Worm (Caenorhabditis elegans) whole organism, L4 larva: ENCODE results near the gene esyt-2.

ENCODE experiments used
- F10B5.3 ChIP-seq: sonication (generic microtip); optimal IDR thresholded peaks from 2 replicates; lab custom pipeline; 2016; ENCODE audit warnings: mild to moderate bottlenecking, missing genetic modification characterization, missing compliant biosample characterization
- F26F4.8 ChIP-seq: fragments of 200-800 bp; sonication (Bioruptor generic); conservative IDR thresholded peaks from 2 replicates; pipeline ENCODE4 v1.3.6; 2022; ENCODE audit warnings: missing genetic modification characterization, missing compliant biosample characterization
- F37D6.2 ChIP-seq: sonication (generic microtip); optimal IDR thresholded peaks from 2 replicates; lab custom pipeline; 2016; ENCODE audit warnings: mild to moderate bottlenecking, missing genetic modification characterization, missing compliant biosample characterization
- T26A8.4 ChIP-seq: fragments of 200-800 bp; sonication (Bioruptor generic); IDR thresholded peaks from 2 replicates; pipeline ENCODE4 v1.3.6; 2022; ENCODE audit warnings: missing genetic modification characterization, missing compliant biosample characterization
- Y105C5A.15 ChIP-seq: fragments of 200-800 bp; sonication (Bioruptor generic); IDR thresholded peaks from 2 replicates; pipeline ENCODE4 v1.3.6; 2022; ENCODE audit warnings: missing genetic modification characterization, missing compliant biosample characterization
- ZK546.5 ChIP-seq, 2 experiments: sonication (generic microtip); optimal IDR thresholded peaks; 2 replicates each; lab custom pipeline; 2017; ENCODE audit warnings: missing biosample characterization in 2 of 2, missing genetic modification characterization in 2 of 2
- aha-1 ChIP-seq: fragments of 150-350 bp; peaks from one replicate; lab custom pipeline; 2014; ENCODE audit warnings: missing biosample characterization, missing genetic modification characterization
- arid-1 ChIP-seq: fragments of 200-800 bp; sonication (Bioruptor generic); conservative IDR thresholded peaks from 2 replicates; pipeline ENCODE4 v1.3.6; 2022; ENCODE audit warnings: missing genetic modification reagents, missing genetic modification characterization, missing compliant biosample characterization
- ceh-32 ChIP-seq: sonication (generic microtip); optimal IDR thresholded peaks from 2 replicates; lab custom pipeline; 2016; ENCODE audit warnings: mild to moderate bottlenecking, missing genetic modification characterization, missing compliant biosample characterization; ENCODE audit not compliant: poor library complexity
- ces-1 ChIP-seq: fragments of 150-350 bp; sonication (generic microtip); optimal IDR thresholded peaks from 4 replicates; lab custom pipeline; 2014; ENCODE audit warnings: missing biosample characterization, missing genetic modification reagents, missing genetic modification characterization
- cey-2 ChIP-seq: sonication (generic microtip); optimal IDR thresholded peaks from 3 replicates; lab custom pipeline; 2017; ENCODE audit warnings: missing genetic modification characterization, mild to moderate bottlenecking, missing compliant biosample characterization, antibody characterized with exemption, borderline replicate concordance; ENCODE audit not compliant: insufficient read depth
- daf-16 ChIP-seq, 3 experiments: sonication (generic microtip); optimal IDR thresholded peaks; 2 replicates each; lab custom pipeline; 2016 to 2017; ENCODE audit warnings: missing genetic modification characterization in 3 of 3, missing genetic modification reagents in 3 of 3, mild to moderate bottlenecking in 2 of 3, missing compliant biosample characterization in 2 of 3, missing biosample characterization in 1 of 3, moderate library complexity in 1 of 3
- dmd-9 ChIP-seq: fragments of 200-800 bp; sonication (Bioruptor generic); IDR thresholded peaks from 2 replicates; pipeline ENCODE4 v1.3.6; 2022; ENCODE audit warnings: missing genetic modification reagents, missing genetic modification characterization, missing compliant biosample characterization
- dpl-1 ChIP-seq: fragments of 150-350 bp; optimal IDR thresholded peaks from 2 replicates; lab custom pipeline; 2014; ENCODE audit warnings: missing biosample characterization, missing genetic modification reagents, missing genetic modification characterization
- duxl-1 ChIP-seq: sonication (generic microtip); optimal IDR thresholded peaks from 2 replicates; lab custom pipeline; 2016; ENCODE audit warnings: mild to moderate bottlenecking, missing genetic modification characterization, moderate library complexity, missing compliant biosample characterization; ENCODE audit not compliant: poor library complexity
- egl-27 ChIP-seq: sonication (generic microtip); optimal IDR thresholded peaks from 3 replicates; lab custom pipeline; 2017; ENCODE audit warnings: missing biosample characterization, missing genetic modification reagents, missing genetic modification characterization
- hif-1 ChIP-seq, 2 experiments: sonication (generic microtip); optimal IDR thresholded peaks; 2 replicates each; lab custom pipeline; 2016 to 2017; ENCODE audit warnings: missing compliant biosample characterization in 2 of 2, missing genetic modification characterization in 2 of 2, missing genetic modification reagents in 2 of 2, missing genotype in 2 of 2, mild to moderate bottlenecking in 1 of 2
- hlh-11 ChIP-seq: fragments of 200-800 bp; sonication (Bioruptor generic); optimal IDR thresholded peaks from 2 replicates; lab custom pipeline; 2018; ENCODE audit warnings: mild to moderate bottlenecking, missing genetic modification characterization, missing compliant biosample characterization
- jun-1 ChIP-seq: fragments of 150-350 bp; optimal IDR thresholded peaks from 2 replicates; lab custom pipeline; 2014; ENCODE audit warnings: missing biosample characterization, missing genetic modification reagents, missing genetic modification characterization
- lim-7 ChIP-seq: fragments of 200-800 bp; sonication (Bioruptor generic); IDR thresholded peaks from 2 replicates; pipeline ENCODE4 v1.3.6; 2022; ENCODE audit warnings: missing genetic modification characterization, missing compliant biosample characterization
- lin-13 ChIP-seq: fragments of 150-350 bp; optimal IDR thresholded peaks from 2 replicates; lab custom pipeline; 2014; ENCODE audit warnings: missing biosample characterization, missing genetic modification reagents, missing genetic modification characterization
- lin-15B ChIP-seq: fragments of 150-350 bp; sonication (generic microtip); optimal IDR thresholded peaks from 3 replicates; lab custom pipeline; 2014; ENCODE audit warnings: missing biosample characterization, missing genetic modification characterization
- lin-39 ChIP-seq: fragments of 150-350 bp; optimal IDR thresholded peaks from 2 replicates; lab custom pipeline; 2014; ENCODE audit warnings: missing biosample characterization, missing genetic modification reagents, missing genetic modification characterization
- lsy-2 ChIP-seq, 2 experiments: fragments of 150-350 bp in 1 of 2; sonication (generic microtip) in 1 of 2; optimal IDR thresholded peaks; 2 replicates each; lab custom pipeline; 2014 to 2017; ENCODE audit warnings: missing biosample characterization in 2 of 2, missing genetic modification characterization in 2 of 2
- madf-5 ChIP-seq, 2 experiments: fragments of 200-800 bp; sonication (Bioruptor generic); IDR thresholded peaks; 2 replicates each; pipeline ENCODE4 v1.3.6; 2022; ENCODE audit warnings: missing compliant biosample characterization in 2 of 2, missing genetic modification characterization in 2 of 2
- mdl-1 ChIP-seq, 2 experiments: fragments of 150-350 bp in 1 of 2; sonication (generic microtip) in 1 of 2; optimal IDR thresholded peaks; 2 replicates each; lab custom pipeline; 2014 to 2017; ENCODE audit warnings: missing biosample characterization in 2 of 2, missing genetic modification characterization in 2 of 2
- mep-1 ChIP-seq: fragments of 150-350 bp; sonication (generic microtip); optimal IDR thresholded peaks from 3 replicates; lab custom pipeline; 2014; ENCODE audit warnings: missing biosample characterization, missing genetic modification characterization
- mes-2 ChIP-seq: sonication (generic microtip); optimal IDR thresholded peaks from 2 replicates; lab custom pipeline; 2016; ENCODE audit warnings: missing genotype, mild to moderate bottlenecking, missing genetic modification characterization, missing compliant biosample characterization; ENCODE audit not compliant: poor library complexity, severe bottlenecking
- mxl-2 ChIP-seq: fragments of 200-800 bp; sonication (Bioruptor generic); conservative IDR thresholded peaks from 2 replicates; pipeline ENCODE4 v1.3.6; 2022; ENCODE audit warnings: missing genetic modification reagents, missing genetic modification characterization, missing compliant biosample characterization
- mxl-3 ChIP-seq: fragments of 200-800 bp; sonication (Bioruptor generic); optimal IDR thresholded peaks from 2 replicates; lab custom pipeline; 2018; ENCODE audit warnings: mild to moderate bottlenecking, missing genetic modification characterization, missing compliant biosample characterization
- nhr-10 ChIP-seq: fragments of 150-350 bp; optimal IDR thresholded peaks from 2 replicates; lab custom pipeline; 2014; ENCODE audit warnings: missing biosample characterization, missing genetic modification characterization
- nhr-111 ChIP-seq: fragments of 200-800 bp; sonication (Bioruptor generic); optimal IDR thresholded peaks from 2 replicates; lab custom pipeline; 2018; ENCODE audit warnings: mild to moderate bottlenecking, missing genetic modification characterization, missing compliant biosample characterization
- nhr-25 ChIP-seq: sonication (generic microtip); optimal IDR thresholded peaks from 2 replicates; lab custom pipeline; 2017; ENCODE audit warnings: missing genetic modification characterization, mild to moderate bottlenecking, missing compliant biosample characterization, antibody characterized with exemption, moderate library complexity, borderline replicate concordance; ENCODE audit not compliant: insufficient read depth
- nhr-41 ChIP-seq: fragments of 200-800 bp; sonication (Bioruptor generic); IDR thresholded peaks from 2 replicates; pipeline ENCODE4 v1.3.6; 2022; ENCODE audit warnings: missing genetic modification reagents, missing genetic modification characterization, missing compliant biosample characterization
- nhr-42 ChIP-seq: fragments of 200-800 bp; sonication (Bioruptor generic); IDR thresholded peaks from 2 replicates; pipeline ENCODE4 v1.3.6; 2022; ENCODE audit warnings: missing genetic modification characterization, missing compliant biosample characterization
- nhr-6 ChIP-seq: fragments of 150-350 bp; optimal IDR thresholded peaks from 2 replicates; lab custom pipeline; 2014; ENCODE audit warnings: missing biosample characterization, missing genetic modification characterization
- nhr-77 ChIP-seq: fragments of 150-350 bp; optimal IDR thresholded peaks from 2 replicates; lab custom pipeline; 2014; ENCODE audit warnings: missing biosample characterization, missing genetic modification characterization
- pha-4 ChIP-seq, 2 experiments: fragments of 150-350 bp in 1 of 2; fragments of 200-800 bp in 1 of 2; sonication (Bioruptor generic) in 1 of 2; IDR thresholded peaks in 1 of 2; optimal IDR thresholded peaks in 1 of 2; 2 replicates each; pipeline versions ENCODE4 v1.3.6 to Lab custom; 2014 to 2022; ENCODE audit warnings: missing genetic modification characterization in 2 of 2, missing genetic modification reagents in 2 of 2, missing biosample characterization in 1 of 2, missing compliant biosample characterization in 1 of 2
- php-3 ChIP-seq: fragments of 200-800 bp; sonication (Bioruptor generic); IDR thresholded peaks from 2 replicates; pipeline ENCODE4 v1.3.6; 2022; ENCODE audit warnings: missing genetic modification reagents, missing genetic modification characterization, missing compliant biosample characterization
- pqm-1 ChIP-seq: sonication (generic microtip); optimal IDR thresholded peaks from 2 replicates; lab custom pipeline; 2017; ENCODE audit warnings: missing biosample characterization, missing genetic modification characterization
- saeg-2 ChIP-seq: fragments of 200-800 bp; sonication (Bioruptor generic); IDR thresholded peaks from 2 replicates; pipeline ENCODE4 v1.3.6; 2022; ENCODE audit warnings: missing genetic modification reagents, missing genetic modification characterization, missing compliant biosample characterization
- snpc-1.2 ChIP-seq: fragments of 200-800 bp; sonication (Bioruptor generic); IDR thresholded peaks from 2 replicates; pipeline ENCODE4 v1.3.6; 2022; ENCODE audit warnings: missing genetic modification reagents, missing genetic modification characterization, missing compliant biosample characterization
- snpc-4 ChIP-seq: fragments of 150-350 bp; optimal IDR thresholded peaks from 2 replicates; lab custom pipeline; 2014; ENCODE audit warnings: missing biosample characterization, missing genetic modification characterization
- tag-97 ChIP-seq: fragments of 200-800 bp; sonication (Bioruptor generic); IDR thresholded peaks from 2 replicates; pipeline ENCODE4 v1.3.6; 2022; ENCODE audit warnings: missing genetic modification characterization, missing compliant biosample characterization
- unc-62 ChIP-seq, 3 experiments: fragments of 150-350 bp in 1 of 3; sonication (generic microtip); optimal IDR thresholded peaks in 2 of 3; peaks in 1 of 3; 1 replicate in 1 of 3; 2 replicates in 2 of 3; lab custom pipeline; 2014 to 2017; ENCODE audit warnings: missing biosample characterization in 3 of 3, missing genetic modification characterization in 3 of 3, missing genetic modification reagents in 3 of 3, missing genotype in 1 of 3
- vab-7 ChIP-seq: fragments of 200-800 bp; sonication (Bioruptor generic); IDR thresholded peaks from 2 replicates; pipeline ENCODE4 v1.3.6; 2022; ENCODE audit warnings: missing genetic modification reagents, missing genetic modification characterization, missing compliant biosample characterization
- zfp-3 ChIP-seq: fragments of 200-800 bp; sonication (Bioruptor generic); conservative IDR thresholded peaks from 2 replicates; pipeline ENCODE4 v1.3.6; 2022; ENCODE audit warnings: missing genetic modification reagents, missing genetic modification characterization, missing compliant biosample characterization
- zip-11 ChIP-seq: fragments of 200-800 bp; sonication (Bioruptor generic); IDR thresholded peaks from 2 replicates; pipeline ENCODE4 v1.3.6; 2022; ENCODE audit warnings: missing genetic modification characterization, missing compliant biosample characterization
- ztf-11 ChIP-seq: fragments of 150-350 bp; optimal IDR thresholded peaks from 2 replicates; lab custom pipeline; 2014; ENCODE audit warnings: missing biosample characterization, missing genetic modification characterization
- ztf-7 ChIP-seq: fragments of 150-350 bp; optimal IDR thresholded peaks from 2 replicates; lab custom pipeline; 2014; ENCODE audit warnings: missing biosample characterization, missing genetic modification characterization

Gene esyt-2

DNA sequence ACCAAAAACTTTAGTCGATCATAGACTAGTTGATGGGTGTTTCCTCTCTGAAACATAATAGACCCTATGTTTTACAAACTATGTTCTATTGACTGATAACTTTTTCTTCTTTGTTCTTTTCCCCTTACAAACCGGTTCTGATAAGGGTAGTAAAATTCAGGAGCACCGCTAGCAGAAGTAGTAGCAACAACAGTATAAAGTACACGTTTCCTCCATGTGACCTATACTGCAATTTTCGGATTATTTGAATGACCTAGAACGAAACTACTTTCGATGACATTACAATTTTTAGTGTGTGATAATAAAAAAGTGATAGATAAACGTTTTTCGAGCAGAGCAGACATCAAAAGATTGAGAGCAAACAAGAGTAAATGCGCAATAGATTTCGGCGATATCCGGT lies 50.5 kb downstream of the esyt-2 start (continued):
- no peak for TF ChIP-seq vab-7 (GFP tag; lab: Robert Waterston, UW)
- TF ChIP-seq mxl-2 (GFP tag; lab: Robert Waterston, UW) = no peak
- no peak for TF ChIP-seq T26A8.4 (GFP tag; lab: Robert Waterston, UW)
- no peak for TF ChIP-seq ceh-32
- TF ChIP-seq pha-4 (GFP tag; IDR thresholded peaks at IDR 0.05; lab: Robert Waterston, UW) = no peak
- TF ChIP-seq pha-4 (tag; optimal IDR thresholded peaks at IDR 0.05; lab: Kevin White, UChicago) = no peak
- TF ChIP-seq F37D6.2 (tag; lab: Kevin White, UChicago) = no peak
- peak; percentile 82 for TF ChIP-seq php-3 (GFP tag; lab: Robert Waterston, UW)
- TF ChIP-seq nhr-10 (tag; lab: Kevin White, UChicago) = no peak
- TF ChIP-seq aha-1 = no peak
- TF ChIP-seq unc-62 (GFP tag; optimal IDR thresholded peaks at IDR 0.05 in 1 of 2; lab: Kevin White, UChicago) = no peak
- no peak for TF ChIP-seq unc-62 (tag; optimal IDR thresholded peaks at IDR 0.05; lab: Kevin White, UChicago)
- TF ChIP-seq lin-39 (tag; lab: Kevin White, UChicago) = no peak
- no peak for TF ChIP-seq daf-16 (GFP tag; optimal IDR thresholded peaks at IDR 0.05; lab: Kevin White, UChicago)
- TF ChIP-seq daf-16 (tag; optimal IDR thresholded peaks at IDR 0.05; lab: Kevin White, UChicago) = peak; percentile 72
- TF ChIP-seq F10B5.3 (tag; lab: Kevin White, UChicago) = no peak
- no peak for TF ChIP-seq mep-1 (tag; lab: Kevin White, UChicago)
- TF ChIP-seq lin-13 = no peak
- TF ChIP-seq mes-2 = no peak
- TF ChIP-seq nhr-41 (GFP tag; lab: Robert Waterston, UW) = no peak
- no peak for TF ChIP-seq lin-15B (tag; lab: Kevin White, UChicago)
- no peak for TF ChIP-seq egl-27
- TF ChIP-seq dpl-1 = no peak
- peak; percentile 20 for TF ChIP-seq nhr-77 (tag; lab: Kevin White, UChicago)
- TF ChIP-seq nhr-6 (tag; lab: Kevin White, UChicago) = no peak
- TF ChIP-seq Y105C5A.15 (GFP tag; lab: Robert Waterston, UW) = no peak
- no peak for TF ChIP-seq hif-1 (tag; optimal IDR thresholded peaks at IDR 0.05; lab: Kevin White, UChicago)
- TF ChIP-seq ZK546.5 (tag; optimal IDR thresholded peaks at IDR 0.05; lab: Kevin White, UChicago) = no peak
- TF ChIP-seq saeg-2 (GFP tag; lab: Robert Waterston, UW) = no peak
- no peak for TF ChIP-seq lim-7 (GFP tag; lab: Robert Waterston, UW)
- TF ChIP-seq ztf-7 = no peak
- peak in 1 of 2 experiments; percentile 64 for TF ChIP-seq mdl-1 (tag; optimal IDR thresholded peaks at IDR 0.05; lab: Kevin White, UChicago)
- peak; percentile 78 for TF ChIP-seq hlh-11 (tag; lab: Kevin White, UChicago)
- TF ChIP-seq pqm-1 (tag; lab: Kevin White, UChicago) = peak; percentile 67
- no peak for TF ChIP-seq nhr-25 (tag; lab: Kevin White, UChicago)
- TF ChIP-seq dmd-9 (GFP tag; lab: Robert Waterston, UW) = no peak
- no peak for TF ChIP-seq zip-11
- no peak for TF ChIP-seq tag-97 (GFP tag; lab: Robert Waterston, UW)
- TF ChIP-seq F26F4.8 (GFP tag; lab: Robert Waterston, UW) = no peak
- TF ChIP-seq snpc-4 (tag; lab: Kevin White, UChicago) = no peak
- TF ChIP-seq mxl-3 (GFP tag; lab: Kevin White, UChicago) = peak; percentile 4
- TF ChIP-seq snpc-1.2 = no peak
- no peak for TF ChIP-seq jun-1
- TF ChIP-seq madf-5 (GFP tag; IDR thresholded peaks at IDR 0.05; lab: Robert Waterston, UW) = no peak
- TF ChIP-seq cey-2 (tag; lab: Kevin White, UChicago) = no peak
- no peak for TF ChIP-seq arid-1
- no peak for TF ChIP-seq ztf-11 (tag; lab: Kevin White, UChicago)
- TF ChIP-seq nhr-111 (GFP tag; lab: Kevin White, UChicago) = no peak
- no peak for TF ChIP-seq lsy-2 (tag; optimal IDR thresholded peaks at IDR 0.05; lab: Kevin White, UChicago)
- TF ChIP-seq duxl-1 = no peak
- TF ChIP-seq zfp-3 = no peak
- TF ChIP-seq ces-1 (GFP tag; lab: Kevin White, UChicago) = no peak
- TF ChIP-seq nhr-42 (GFP tag; lab: Robert Waterston, UW) = no peak
